Fruit fly (Drosophila melanogaster): ENCODE measurements around the gene CG44838.

dm6 chr3L:9421621-9422020, 39.2 kb upstream of the CG44838 start:
- TF ChIP-seq CTCF (optimal IDR thresholded peaks at IDR 0.05) (no peak), CG8478 (optimal IDR thresholded peaks at IDR 0.05) (no peak)

Data from S2 (cell line).